Fruit fly (Drosophila melanogaster): ENCODE measurements around the gene CG5087.
A peak's percentile ranks its signal among the peaks of the same experiment; 100 is the strongest.

Gene CG5087

DNA sequence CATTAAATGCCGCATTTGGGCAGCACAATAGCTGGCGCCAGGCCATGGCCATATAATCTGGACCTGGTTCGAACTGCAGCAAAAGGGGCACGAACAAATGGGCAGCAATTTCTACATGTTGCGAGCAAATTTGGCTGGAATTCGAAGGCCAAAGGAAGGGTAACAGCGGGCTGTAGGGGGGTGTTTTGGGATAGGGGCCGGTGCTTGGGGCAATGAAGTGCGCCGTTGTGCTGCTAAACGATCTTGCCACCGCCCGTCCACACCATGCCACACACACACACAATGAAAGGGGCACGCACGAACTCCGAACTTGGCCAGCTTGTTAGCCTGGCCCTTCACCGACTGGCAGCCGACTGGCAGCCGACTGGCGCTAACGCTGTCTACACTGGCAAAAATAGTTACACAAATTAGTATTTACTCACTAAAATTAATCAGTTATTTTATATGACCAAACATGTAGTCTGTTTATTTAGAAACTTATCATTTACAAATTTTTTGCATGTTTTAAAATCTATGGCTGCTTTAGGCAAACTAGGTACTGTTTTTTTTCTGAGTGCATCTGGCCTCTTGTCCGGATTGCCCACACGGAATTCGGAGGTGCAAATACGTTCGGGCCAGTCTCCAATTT lies 36.1 kb downstream of the CG5087 start:
- no peak for TF ChIP-seq noc (tag; optimal IDR thresholded peaks at IDR 0.05)

- TF ChIP-seq noc (tag; optimal IDR thresholded peaks at IDR 0.05), result no peak
Measured at dm6 chr3L:9037608-9038007, 39.6 kb downstream of the CG5087 start.

DNA sequence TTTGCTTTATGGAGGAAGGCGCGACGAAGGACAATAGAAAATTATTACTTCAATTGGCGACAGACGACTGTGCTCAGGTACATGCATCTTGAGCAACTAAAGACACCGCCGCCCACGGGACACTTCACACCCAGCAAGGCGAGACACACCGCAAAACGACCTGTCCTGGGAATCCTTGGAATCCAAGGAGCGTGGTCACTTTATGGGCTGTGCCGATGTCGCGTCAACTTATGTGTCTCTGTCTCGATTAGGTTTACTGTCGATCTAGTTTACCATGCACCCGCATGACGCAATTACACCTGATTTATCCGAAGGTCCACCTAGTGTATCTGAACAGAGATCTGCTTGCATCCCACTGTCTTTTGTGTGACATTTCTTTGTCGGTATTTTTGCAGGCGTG lies 41.2 kb downstream of the CG5087 start:
- no peak for TF ChIP-seq noc (tag; optimal IDR thresholded peaks at IDR 0.05)

DNA sequence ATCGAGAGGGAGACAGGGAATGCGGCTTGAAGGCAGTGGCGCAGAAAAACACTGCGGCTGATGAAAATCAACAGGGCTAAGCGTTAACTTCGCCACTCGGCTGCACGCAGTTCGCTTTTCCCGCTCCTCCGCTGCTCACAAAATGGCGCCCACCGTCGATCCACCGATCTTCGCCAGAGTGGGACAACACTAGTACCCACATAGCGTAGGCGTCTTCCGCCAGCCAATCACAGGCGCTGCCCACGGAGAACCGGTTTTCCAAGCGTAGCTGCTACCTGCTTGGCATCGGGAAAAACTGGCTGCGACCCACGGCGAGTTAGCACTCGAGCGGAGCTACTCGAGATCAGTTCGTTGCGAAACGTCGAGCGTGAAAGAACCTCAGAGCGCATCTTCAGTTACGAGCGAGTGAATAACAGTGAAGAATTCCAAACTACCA lies 43.1 kb downstream of the CG5087 start, which contains the start of gene Doc1:
Gene Doc1, plus strand, starts transcription at position 334 of the 436 bp plus-strand sequence.
- no peak for TF ChIP-seq noc (tag; optimal IDR thresholded peaks at IDR 0.05)

dm6 chr3L:9042200-9042988 lies 44.4 kb downstream of the CG5087 start:
- TF ChIP-seq noc (tag; optimal IDR thresholded peaks at IDR 0.05), result no peak

DNA sequence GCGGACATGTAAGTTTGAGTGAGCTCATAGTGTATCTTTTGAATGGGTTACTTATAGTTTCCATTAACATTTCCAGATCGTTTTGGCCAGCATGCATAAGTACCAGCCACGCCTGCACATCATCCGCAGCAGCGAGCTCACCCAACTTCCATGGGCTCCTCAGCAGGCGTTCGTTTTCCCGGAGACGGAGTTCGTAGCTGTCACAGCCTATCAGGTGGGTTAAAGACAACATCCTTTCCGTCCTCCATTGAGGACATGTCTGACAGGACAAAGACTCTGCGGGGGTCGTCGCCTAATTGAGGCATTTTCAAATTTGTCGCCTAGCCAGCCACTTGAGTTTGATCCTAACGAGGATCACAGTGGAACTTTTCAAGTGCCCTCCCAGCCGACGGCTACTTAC lies 45.7 kb downstream of the CG5087 start:
- no peak for TF ChIP-seq noc (tag; optimal IDR thresholded peaks at IDR 0.05)

DNA sequence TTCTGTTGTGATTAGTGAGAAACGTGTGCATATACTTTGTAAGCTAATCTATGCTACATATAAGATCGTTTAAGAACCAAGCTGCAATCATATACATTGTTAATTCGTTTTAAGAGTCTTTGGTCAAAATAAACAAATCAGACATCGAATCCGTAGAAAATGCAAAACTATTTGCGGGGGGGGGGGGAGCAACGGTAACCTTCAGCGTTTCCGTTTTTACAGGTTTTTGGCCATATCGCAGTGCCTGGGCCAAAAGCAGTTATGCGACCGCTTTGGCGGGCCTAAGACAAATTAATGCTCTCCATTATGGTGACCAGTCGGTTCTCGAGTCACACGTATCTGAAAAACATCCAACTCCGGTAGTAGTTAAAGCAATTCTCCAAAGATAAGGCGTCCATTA lies 46.9 kb downstream of the CG5087 start:
- TF ChIP-seq noc (tag; optimal IDR thresholded peaks at IDR 0.05), result no peak

- TF ChIP-seq noc (tag; optimal IDR thresholded peaks at IDR 0.05), result peak; percentile 11
Measured at dm6 chr3L:9045318-9045717, 47.3 kb downstream of the CG5087 start.

- TF ChIP-seq noc (tag; optimal IDR thresholded peaks at IDR 0.05), result peak; percentile 46
Measured at dm6 chr3L:9046274-9046673, 48.3 kb downstream of the CG5087 start.

dm6 chr3L:9047062-9047461 lies 49.1 kb downstream of the CG5087 start, which contains the start of gene Argk2:
TSS of gene Argk2 (plus strand) at chr3L:9047439.
- no peak for TF ChIP-seq noc (tag; optimal IDR thresholded peaks at IDR 0.05)

dm6 chr3L:9050447-9051069 lies 52.6 kb downstream of the CG5087 start:
- no peak for TF ChIP-seq noc (tag; optimal IDR thresholded peaks at IDR 0.05)

- TF ChIP-seq noc (tag; optimal IDR thresholded peaks at IDR 0.05), result no peak
Measured at dm6 chr3L:9051830-9052259, 53.9 kb downstream of the CG5087 start.

Measured in whole organism, larva.